Fruit fly (Drosophila melanogaster) whole organism, embryonic: ENCODE results near the gene CG31347.

ENCODE experiments used
- Abd-B ChIP-seq: fragments of 200-800 bp; sonication (Bioruptor generic); optimal IDR thresholded peaks from 2 replicates; lab custom pipeline; 2018; ENCODE audit warnings: missing biosample characterization, mild to moderate bottlenecking, missing genetic modification characterization, moderate library complexity
- Adf1 ChIP-seq: fragments of 200-800 bp; sonication (Bioruptor generic); IDR thresholded peaks from 2 replicates; pipeline ENCODE4 v1.3.6; 2022; ENCODE audit warnings: missing biosample characterization, missing genetic modification characterization
- Antp ChIP-seq: fragments of 200-800 bp; sonication (Bioruptor generic); optimal IDR thresholded peaks from 3 replicates; lab custom pipeline; 2016; ENCODE audit warnings: missing biosample characterization, missing genetic modification characterization
- CG10147 ChIP-seq: fragments of 200-800 bp; sonication (Bioruptor generic); optimal IDR thresholded peaks from 2 replicates; lab custom pipeline; 2019; ENCODE audit warnings: missing biosample characterization, mild to moderate bottlenecking, missing genetic modification characterization, moderate library complexity
- CG10274 ChIP-seq: fragments of 200-800 bp; sonication (Bioruptor generic); optimal IDR thresholded peaks from 3 replicates; lab custom pipeline; 2017; ENCODE audit warnings: missing biosample characterization, mild to moderate bottlenecking, missing genetic modification characterization
- CG10959 ChIP-seq: fragments of 200-800 bp; sonication (Bioruptor generic); IDR thresholded peaks from 2 replicates; pipeline ENCODE4 v1.3.6; 2022; ENCODE audit warnings: missing biosample characterization, missing genetic modification characterization
- CG11723 ChIP-seq: fragments of 200-800 bp; sonication (Bioruptor generic); optimal IDR thresholded peaks from 2 replicates; lab custom pipeline; 2017; ENCODE audit warnings: missing biosample characterization, mild to moderate bottlenecking, missing genetic modification characterization
- CG14050 ChIP-seq: fragments of 200-800 bp; sonication (Bioruptor generic); IDR thresholded peaks from 3 replicates; pipeline ENCODE4 v1.3.6; 2022; ENCODE audit warnings: missing biosample characterization, missing genetic modification characterization
- CG1602 ChIP-seq: fragments of 200-800 bp; sonication (Bioruptor generic); optimal IDR thresholded peaks from 3 replicates; lab custom pipeline; 2016; ENCODE audit warnings: missing biosample characterization, missing genetic modification characterization
- CG1792 ChIP-seq: fragments of 200-800 bp; sonication (Bioruptor generic); optimal IDR thresholded peaks from 2 replicates; lab custom pipeline; 2016; ENCODE audit warnings: missing biosample characterization, missing genetic modification characterization
- CG2116 ChIP-seq: fragments of 200-800 bp; sonication (Bioruptor generic); optimal IDR thresholded peaks from 3 replicates; lab custom pipeline; 2018; ENCODE audit warnings: missing biosample characterization, mild to moderate bottlenecking, missing genetic modification characterization
- CG2199 ChIP-seq: fragments of 200-800 bp; sonication (Bioruptor generic); IDR thresholded peaks from 3 replicates; pipeline ENCODE4 v1.3.6; 2022; ENCODE audit warnings: missing biosample characterization, missing genetic modification characterization
- CG4820 ChIP-seq: fragments of 200-800 bp; sonication (Bioruptor generic); optimal IDR thresholded peaks from 3 replicates; lab custom pipeline; 2016; ENCODE audit warnings: missing biosample characterization, missing genetic modification characterization
- CG5180 ChIP-seq: fragments of 200-800 bp; sonication (Bioruptor generic); optimal IDR thresholded peaks from 3 replicates; lab custom pipeline; 2017; ENCODE audit warnings: missing biosample characterization, missing genetic modification characterization, mild to moderate bottlenecking, moderate library complexity, missing genetic modification reagents
- CG6175 ChIP-seq: fragments of 200-800 bp; sonication (Bioruptor generic); IDR thresholded peaks from 3 replicates; pipeline ENCODE4 v1.3.6; 2022; ENCODE audit warnings: missing biosample characterization, missing genetic modification characterization
- CG6791 ChIP-seq: fragments of 200-800 bp; sonication (Bioruptor generic); IDR thresholded peaks from 3 replicates; pipeline ENCODE4 v1.3.6; 2022; ENCODE audit warnings: missing biosample characterization, missing genetic modification characterization; ENCODE audit not compliant: partially characterized antibody
- CG7745 ChIP-seq: fragments of 200-800 bp; sonication (Bioruptor generic); optimal IDR thresholded peaks from 2 replicates; lab custom pipeline; 2018; ENCODE audit warnings: missing biosample characterization, mild to moderate bottlenecking, missing genetic modification characterization, moderate library complexity
- CG8089 ChIP-seq: fragments of 200-800 bp; sonication (Bioruptor generic); optimal IDR thresholded peaks from 3 replicates; lab custom pipeline; 2016; ENCODE audit warnings: missing biosample characterization, missing genetic modification characterization
- CG9609 ChIP-seq: fragments of 200-800 bp; sonication (Bioruptor generic); optimal IDR thresholded peaks from 3 replicates; lab custom pipeline; 2016; ENCODE audit warnings: missing biosample characterization, missing genetic modification characterization
- Chrac-16 ChIP-seq: fragments of 200-800 bp; sonication (Bioruptor generic); optimal IDR thresholded peaks from 3 replicates; lab custom pipeline; 2016; ENCODE audit warnings: missing biosample characterization, missing genetic modification characterization
- CoRest ChIP-seq: fragments of 200-800 bp; sonication (Bioruptor generic); optimal IDR thresholded peaks from 3 replicates; lab custom pipeline; 2018; ENCODE audit warnings: missing biosample characterization, mild to moderate bottlenecking, missing genetic modification characterization, moderate library complexity
- D ChIP-seq, 2 experiments: fragments of 200-800 bp in 1 of 2; fragments of >200 bp in 1 of 2; sonication (Bioruptor generic) in 1 of 2; optimal IDR thresholded peaks; 2 replicates in 1 of 2; 3 replicates in 1 of 2; lab custom pipeline; 2017; ENCODE audit warnings: mild to moderate bottlenecking in 1 of 2, missing biosample characterization in 1 of 2, missing genetic modification characterization in 1 of 2, missing genetic modification reagents in 1 of 2
- Dbx ChIP-seq: fragments of 200-800 bp; sonication (Bioruptor generic); IDR thresholded peaks from 3 replicates; pipeline ENCODE4 v1.3.6; 2022; ENCODE audit warnings: missing biosample characterization, missing genetic modification characterization
- Deaf1 ChIP-seq: fragments of 200-800 bp; optimal IDR thresholded peaks from 3 replicates; lab custom pipeline; 2019; ENCODE audit warnings: missing biosample characterization, mild to moderate bottlenecking, missing genetic modification characterization, moderate library complexity
- H2.0 ChIP-seq: fragments of 200-800 bp; sonication (Bioruptor generic); IDR thresholded peaks from 2 replicates; pipeline ENCODE4 v1.3.6; 2022; ENCODE audit warnings: missing biosample characterization, missing genetic modification characterization
- Lhr ChIP-seq: fragments of 200-800 bp; sonication (Bioruptor generic); optimal IDR thresholded peaks from 3 replicates; lab custom pipeline; 2017; ENCODE audit warnings: mild to moderate bottlenecking, missing biosample characterization, missing genetic modification reagents, missing genetic modification characterization
- MTF-1 ChIP-seq: fragments of 200-800 bp; sonication (Bioruptor generic); optimal IDR thresholded peaks from 2 replicates; lab custom pipeline; 2018; ENCODE audit warnings: missing biosample characterization, mild to moderate bottlenecking, missing genetic modification characterization, borderline replicate concordance
- Max ChIP-seq: fragments of 200-800 bp; sonication (Bioruptor generic); optimal IDR thresholded peaks from 2 replicates; lab custom pipeline; 2016; ENCODE audit warnings: missing biosample characterization, mild to moderate bottlenecking, missing genetic modification characterization
- NC2β ChIP-seq: fragments of 200-800 bp; sonication (Bioruptor generic); optimal IDR thresholded peaks from 2 replicates; lab custom pipeline; 2016; ENCODE audit warnings: missing biosample characterization, missing genetic modification characterization
- Opbp ChIP-seq: fragments of 200-800 bp; sonication (Bioruptor generic); IDR thresholded peaks from 3 replicates; pipeline ENCODE4 v1.3.6; 2022; ENCODE audit warnings: missing biosample characterization, missing genetic modification characterization; ENCODE audit not compliant: partially characterized antibody
- YL-1 ChIP-seq: fragments of 200-800 bp; sonication (Bioruptor generic); optimal IDR thresholded peaks from 3 replicates; lab custom pipeline; 2017; ENCODE audit warnings: missing biosample characterization, mild to moderate bottlenecking, missing genetic modification characterization
- btn ChIP-seq: fragments of 200-800 bp; sonication (Bioruptor generic); optimal IDR thresholded peaks from 2 replicates; lab custom pipeline; 2016; ENCODE audit warnings: missing biosample characterization, missing genetic modification characterization
- chm ChIP-seq: fragments of 200-800 bp; sonication (Bioruptor generic); IDR thresholded peaks from 2 replicates; pipeline ENCODE4 v1.3.6; 2022; ENCODE audit warnings: missing biosample characterization, missing genetic modification characterization
- crol ChIP-seq: fragments of 200-800 bp; sonication (Bioruptor generic); IDR thresholded peaks from 2 replicates; pipeline ENCODE4 v1.3.6; 2022; ENCODE audit warnings: missing biosample characterization, missing genetic modification characterization
- dimm ChIP-seq: fragments of 200-800 bp; sonication (Bioruptor generic); IDR thresholded peaks from 2 replicates; pipeline ENCODE4 v1.3.6; 2022; ENCODE audit warnings: missing biosample characterization, missing genetic modification characterization
- dm ChIP-seq: fragments of 200-800 bp; sonication (Bioruptor generic); optimal IDR thresholded peaks from 3 replicates; lab custom pipeline; 2016; ENCODE audit warnings: missing biosample characterization, missing genetic modification characterization
- fd64A ChIP-seq: fragments of 200-800 bp; sonication (Bioruptor generic); optimal IDR thresholded peaks from 3 replicates; lab custom pipeline; 2018; ENCODE audit warnings: missing biosample characterization, mild to moderate bottlenecking, missing genetic modification characterization
- fru ChIP-seq: fragments of >200 bp; optimal IDR thresholded peaks from 2 replicates; lab custom pipeline; 2017
- gcm ChIP-seq: fragments of 200-800 bp; sonication (Bioruptor generic); optimal IDR thresholded peaks from 2 replicates; lab custom pipeline; 2019; ENCODE audit warnings: missing biosample characterization, mild to moderate bottlenecking, missing genetic modification characterization, moderate library complexity
- hbn ChIP-seq: fragments of 200-800 bp; sonication (Bioruptor generic); IDR thresholded peaks from 2 replicates; pipeline ENCODE4 v1.3.6; 2022; ENCODE audit warnings: missing biosample characterization, missing genetic modification characterization; ENCODE audit not compliant: partially characterized antibody
- hth ChIP-seq: fragments of >200 bp; optimal IDR thresholded peaks from 2 replicates; lab custom pipeline; 2017; ENCODE audit warnings: inconsistent platforms
- kah ChIP-seq: fragments of 200-800 bp; sonication (Bioruptor generic); optimal IDR thresholded peaks from 2 replicates; lab custom pipeline; 2018; ENCODE audit warnings: missing biosample characterization, mild to moderate bottlenecking, missing genetic modification characterization
- onecut ChIP-seq: fragments of 200-800 bp; sonication (Bioruptor generic); IDR thresholded peaks from 2 replicates; pipeline ENCODE4 v1.3.6; 2022; ENCODE audit warnings: missing biosample characterization, missing genetic modification characterization
- org-1 ChIP-seq: fragments of 200-800 bp; sonication (Bioruptor generic); optimal IDR thresholded peaks from 2 replicates; lab custom pipeline; 2017; ENCODE audit warnings: missing biosample characterization, missing genetic modification characterization
- p53 ChIP-seq: fragments of 200-800 bp; sonication (Bioruptor generic); optimal IDR thresholded peaks from 2 replicates; lab custom pipeline; 2016; ENCODE audit warnings: missing biosample characterization, missing genetic modification characterization
- sens ChIP-seq: fragments of 200-800 bp; sonication (Bioruptor generic); peaks from one replicate; lab custom pipeline; 2016; ENCODE audit warnings: missing biosample characterization, missing genetic modification characterization
- sqz ChIP-seq: fragments of 200-800 bp; sonication (Bioruptor generic); optimal IDR thresholded peaks from 3 replicates; lab custom pipeline; 2018; ENCODE audit warnings: missing biosample characterization, mild to moderate bottlenecking, missing genetic modification characterization
- sr ChIP-seq: fragments of 200-800 bp; sonication (Bioruptor generic); IDR thresholded peaks from 3 replicates; pipeline ENCODE4 v1.3.6; 2022; ENCODE audit warnings: missing biosample characterization, missing genetic modification characterization
- toy ChIP-seq: fragments of 200-800 bp; sonication (Bioruptor generic); IDR thresholded peaks from 2 replicates; pipeline ENCODE4 v1.3.6; 2022; ENCODE audit warnings: missing biosample characterization, missing genetic modification characterization
- wek ChIP-seq: fragments of 200-800 bp; sonication (Bioruptor generic); optimal IDR thresholded peaks from 3 replicates; lab custom pipeline; 2018; ENCODE audit warnings: missing biosample characterization, mild to moderate bottlenecking, missing genetic modification characterization, moderate library complexity

Gene CG31347

dm6 chr3R:12649099-12650029, 43.0 kb downstream of the CG31347 start (continued):
- TF ChIP-seq CG1602 (GFP tag; lab: Kevin White, UChicago) (no peak), sqz (GFP tag; lab: Kevin White, UChicago) (no peak), Lhr (GFP tag; lab: Kevin White, UChicago) (no peak), p53 (GFP tag; lab: Kevin White, UChicago) (no peak), CG6791 (GFP tag; lab: Robert Waterston, UW) (no peak), CG7745 (tag; lab: Kevin White, UChicago) (peak; percentile 58), org-1 (no peak), hbn (GFP tag; lab: Robert Waterston, UW) (no peak), CG1792 (no peak), Chrac-16 (GFP tag; lab: Kevin White, UChicago) (no peak), gcm (GFP tag; lab: Kevin White, UChicago) (no peak), YL-1 (GFP tag; lab: Kevin White, UChicago) (no peak), hth (lab: Kevin White, UChicago) (peak; percentile 79), CG5180 (no peak), D (optimal IDR thresholded peaks at IDR 0.05; lab: Kevin White, UChicago) (peak; percentile 90), D (GFP tag; optimal IDR thresholded peaks at IDR 0.05; lab: Kevin White, UChicago) (no peak), Dbx (GFP tag; lab: Robert Waterston, UW) (no peak), chm (no peak), CG4820 (GFP tag; lab: Kevin White, UChicago) (no peak), dimm (GFP tag; lab: Robert Waterston, UW) (no peak), Abd-B (GFP tag; lab: Kevin White, UChicago) (no peak), CG10147 (GFP tag; lab: Kevin White, UChicago) (no peak), crol (peak; percentile 74; the same call in 1 of the 2 replicates), Adf1 (GFP tag; lab: Robert Waterston, UW) (no peak), dm (GFP tag; lab: Kevin White, UChicago) (no peak), CG11723 (GFP tag; lab: Kevin White, UChicago) (no peak), onecut (no peak), CG14050 (GFP tag; lab: Robert Waterston, UW) (no peak), Opbp (GFP tag; lab: Robert Waterston, UW) (0 out of 3 replicates have a peak, but pooled peaks have one; percentile 12), Deaf1 (tag; lab: Kevin White, UChicago) (no peak), sr (GFP tag; lab: Robert Waterston, UW) (no peak), kah (GFP tag; lab: Kevin White, UChicago) (peak; percentile 33), sens (peak; percentile 24), wek (GFP tag; lab: Kevin White, UChicago) (no peak), Antp (GFP tag; lab: Kevin White, UChicago) (no peak), btn (GFP tag; lab: Kevin White, UChicago) (no peak), CG2116 (GFP tag; lab: Kevin White, UChicago) (no peak), NC2β (no peak), CG10274 (GFP tag; lab: Kevin White, UChicago) (no peak), Max (no peak), CG6175 (GFP tag; lab: Robert Waterston, UW) (no peak), fru (no peak), CG10959 (GFP tag; lab: Robert Waterston, UW) (no peak), MTF-1 (GFP tag; lab: Kevin White, UChicago) (no peak), CG2199 (GFP tag; lab: Robert Waterston, UW) (no peak), H2.0 (GFP tag; lab: Robert Waterston, UW) (no peak), CoRest (tag; lab: Kevin White, UChicago) (no peak), toy (GFP tag; lab: Robert Waterston, UW) (no peak), CG9609 (no peak), CG8089 (no peak), fd64A (peak; percentile 51)
